Worm (Caenorhabditis elegans): ENCODE measurements around the gene F54B3.4.
A peak's percentile ranks its signal among the peaks of the same experiment; 100 is the strongest.
"Not testable (repeated sequence)": the region's sequence is repeated elsewhere in the genome, so short reads cannot be mapped to it uniquely, and the experiment has no call there.

The F54B3.4 gene

ce11 chrII:10248355-10249041 is 22.5 kb downstream of the F54B3.4 start, which contains the start of gene atad-3 (continued):
- TF ChIP-seq eyg-1 (tag; optimal IDR thresholded peaks at IDR 0.05), result peak; percentile 39
- TF ChIP-seq nhr-232 (tag; optimal IDR thresholded peaks at IDR 0.05), result peak; percentile 19
- peak; percentile 16 for TF ChIP-seq che-1 (tag; optimal IDR thresholded peaks at IDR 0.05)
- TF ChIP-seq elt-2 (tag; optimal IDR thresholded peaks at IDR 0.05), result peak; percentile 87
- no peak for TF ChIP-seq pax-1 (tag; optimal IDR thresholded peaks at IDR 0.05)
- TF ChIP-seq fax-1 (tag; optimal IDR thresholded peaks at IDR 0.05), result peak; percentile 94
- peak; percentile 97 for TF ChIP-seq ceh-34 (tag; optimal IDR thresholded peaks at IDR 0.05)
- peak; percentile 86 for TF ChIP-seq madf-2 (tag; optimal IDR thresholded peaks at IDR 0.05)
- peak; percentile 97 for TF ChIP-seq rnt-1 (tag; optimal IDR thresholded peaks at IDR 0.05)
- TF ChIP-seq npax-4 (tag; optimal IDR thresholded peaks at IDR 0.05), result peak; percentile 17
- peak; percentile 89 for TF ChIP-seq unc-86 (tag; optimal IDR thresholded peaks at IDR 0.05)
- TF ChIP-seq pag-3 (tag; optimal IDR thresholded peaks at IDR 0.05; ENCODE audit: borderline replicate concordance), result peak; percentile 80
- peak; percentile 48 for TF ChIP-seq sox-4 (tag; optimal IDR thresholded peaks at IDR 0.05)
- peak; percentile 8 for TF ChIP-seq elt-4 (tag; optimal IDR thresholded peaks at IDR 0.05)
- TF ChIP-seq zip-5 (tag; optimal IDR thresholded peaks at IDR 0.05), result peak; percentile 92
- TF ChIP-seq ceh-14 (tag; optimal IDR thresholded peaks at IDR 0.05), result peak; percentile 97
- TF ChIP-seq ceh-45 (GFP tag; IDR thresholded peaks at IDR 0.05), result peak; percentile 89; the same call in 1 of the 2 replicates
- peak; percentile 91 for TF ChIP-seq ahr-1 (tag; optimal IDR thresholded peaks at IDR 0.05)

DNA sequence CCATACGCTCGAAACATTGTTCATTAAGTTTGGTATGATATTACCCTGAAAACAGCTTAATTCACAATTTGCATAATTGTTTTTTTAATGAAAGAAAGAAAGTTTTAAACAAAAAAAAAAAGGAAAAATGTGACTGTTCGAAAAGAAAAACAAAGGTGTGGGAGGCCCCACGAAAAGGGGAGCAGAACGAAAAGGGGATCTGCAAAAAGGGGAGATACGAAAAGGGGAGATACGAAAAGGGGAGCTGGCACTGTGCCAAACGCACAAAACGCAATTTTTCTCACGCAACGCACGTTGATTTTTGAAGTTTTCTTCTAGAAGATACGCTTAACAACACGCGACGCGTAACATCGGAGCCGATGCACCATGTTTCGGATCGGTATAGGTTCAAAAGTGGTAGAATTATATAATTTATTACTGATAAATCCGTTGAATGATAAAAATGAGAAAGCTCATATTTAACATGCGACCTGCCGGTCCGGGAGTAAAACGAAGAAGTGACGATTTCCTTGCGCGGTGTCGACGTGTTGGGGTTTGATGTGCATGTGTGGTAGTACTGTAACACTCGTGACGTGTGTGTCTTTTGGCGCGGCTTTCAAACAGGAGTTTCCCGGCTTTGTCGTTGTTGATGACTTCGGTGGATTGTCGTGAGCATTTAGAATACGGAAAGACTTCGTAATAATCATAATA is 23.3 kb downstream of the F54B3.4 start, which contains the start of gene nrde-2:
Gene nrde-2 (minus strand): TSS at position 45 of the 690 bp plus-strand sequence.
- peak; percentile 22 for TF ChIP-seq tbx-7 (tag; optimal IDR thresholded peaks at IDR 0.05)
- peak; percentile 45; the same call in 1 of the 2 replicates for TF ChIP-seq unc-3 (GFP tag; conservative IDR thresholded peaks at IDR 0.05)
- not testable (repeated sequence) for TF ChIP-seq unc-3 (tag; optimal IDR thresholded peaks at IDR 0.05)
- TF ChIP-seq ceh-45 (GFP tag; IDR thresholded peaks at IDR 0.05), result 0 out of 2 replicates have a peak, but pooled peaks have one; percentile 44
- TF ChIP-seq tbx-2 (tag; optimal IDR thresholded peaks at IDR 0.05), result peak; percentile 43
- TF ChIP-seq ceh-31 (tag; optimal IDR thresholded peaks at IDR 0.05), result peak; percentile 70
- TF ChIP-seq C08G9.2 (tag; optimal IDR thresholded peaks at IDR 0.05), result peak; percentile 5
- TF ChIP-seq ets-4 (tag; optimal IDR thresholded peaks at IDR 0.05), result peak; percentile 5
- peak; percentile 5 for TF ChIP-seq rnt-1 (tag; optimal IDR thresholded peaks at IDR 0.05)

DNA sequence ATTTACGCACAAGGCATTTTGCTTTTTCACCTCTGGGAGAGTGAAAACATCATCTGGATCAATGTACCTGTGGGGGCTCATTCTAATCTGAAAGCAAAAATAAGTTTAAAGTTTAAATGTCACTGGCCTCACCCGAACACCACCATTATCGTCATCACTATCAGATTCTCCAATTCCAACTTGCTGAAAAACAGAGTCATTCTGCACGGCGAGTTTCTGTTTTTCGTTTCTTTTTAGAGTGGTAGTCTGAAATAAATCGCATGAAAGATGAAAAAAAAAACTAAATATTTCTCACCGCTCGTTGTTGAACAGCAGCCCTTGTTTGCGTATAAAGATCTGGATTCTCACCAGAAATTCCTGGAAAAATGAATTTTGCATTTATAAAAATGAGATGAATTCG is 23.8 kb downstream of the F54B3.4 start:
- no peak for TF ChIP-seq ceh-48 (tag; optimal IDR thresholded peaks at IDR 0.05)
- TF ChIP-seq K09A11.1 (tag; optimal IDR thresholded peaks at IDR 0.05; ENCODE audit: insufficient read depth), result no peak
- TF ChIP-seq che-1 (tag; optimal IDR thresholded peaks at IDR 0.05), result no peak

ce11 chrII:10245612-10246011 is 25.4 kb downstream of the F54B3.4 start:
- no peak for TF ChIP-seq pax-1 (tag; optimal IDR thresholded peaks at IDR 0.05)

- no peak for TF ChIP-seq ceh-14 (tag; optimal IDR thresholded peaks at IDR 0.05)
- no peak for TF ChIP-seq pag-3 (tag; optimal IDR thresholded peaks at IDR 0.05; ENCODE audit: borderline replicate concordance)
- no peak for TF ChIP-seq ets-4 (tag; optimal IDR thresholded peaks at IDR 0.05)
- no peak for TF ChIP-seq pha-4 (tag; optimal IDR thresholded peaks at IDR 0.05)
- TF ChIP-seq fkh-10 (GFP tag; optimal IDR thresholded peaks at IDR 0.05), result no peak
- TF ChIP-seq Y22D7AL.16 (tag; optimal IDR thresholded peaks at IDR 0.05), result no peak
- no peak for TF ChIP-seq pax-1 (tag; optimal IDR thresholded peaks at IDR 0.05)
These were observed 28.7 kb downstream of the F54B3.4 start, which contains the start of gene mrps-14 for ce11 chrII:10242294-10242693. Gene mrps-14, minus strand, starts transcription at chrII:10242490.

ce11 chrII:10239595-10239994 is 31.4 kb downstream of the F54B3.4 start, which contains the start of gene mec-15:
Gene mec-15, minus strand, starts transcription at chrII:10239695.
- TF ChIP-seq pha-2 (tag; optimal IDR thresholded peaks at IDR 0.05), result no peak
- no peak for TF ChIP-seq pros-1 (tag; optimal IDR thresholded peaks at IDR 0.05)
- TF ChIP-seq T23F11.4 (GFP tag; optimal IDR thresholded peaks at IDR 0.05), result no peak
- no peak for TF ChIP-seq unc-86 (tag; optimal IDR thresholded peaks at IDR 0.05)
- TF ChIP-seq rnt-1 (tag; optimal IDR thresholded peaks at IDR 0.05), result no peak
- no peak for TF ChIP-seq ztf-16 (tag; optimal IDR thresholded peaks at IDR 0.05)
- TF ChIP-seq pat-9 (tag; optimal IDR thresholded peaks at IDR 0.05), result no peak
- no peak for TF ChIP-seq ceh-22 (tag; optimal IDR thresholded peaks at IDR 0.05)
- TF ChIP-seq che-1 (tag; optimal IDR thresholded peaks at IDR 0.05), result no peak

All from whole organism, late embryonic.